Worm (Caenorhabditis elegans): ENCODE results near the gene C50B6.9.

DNA sequence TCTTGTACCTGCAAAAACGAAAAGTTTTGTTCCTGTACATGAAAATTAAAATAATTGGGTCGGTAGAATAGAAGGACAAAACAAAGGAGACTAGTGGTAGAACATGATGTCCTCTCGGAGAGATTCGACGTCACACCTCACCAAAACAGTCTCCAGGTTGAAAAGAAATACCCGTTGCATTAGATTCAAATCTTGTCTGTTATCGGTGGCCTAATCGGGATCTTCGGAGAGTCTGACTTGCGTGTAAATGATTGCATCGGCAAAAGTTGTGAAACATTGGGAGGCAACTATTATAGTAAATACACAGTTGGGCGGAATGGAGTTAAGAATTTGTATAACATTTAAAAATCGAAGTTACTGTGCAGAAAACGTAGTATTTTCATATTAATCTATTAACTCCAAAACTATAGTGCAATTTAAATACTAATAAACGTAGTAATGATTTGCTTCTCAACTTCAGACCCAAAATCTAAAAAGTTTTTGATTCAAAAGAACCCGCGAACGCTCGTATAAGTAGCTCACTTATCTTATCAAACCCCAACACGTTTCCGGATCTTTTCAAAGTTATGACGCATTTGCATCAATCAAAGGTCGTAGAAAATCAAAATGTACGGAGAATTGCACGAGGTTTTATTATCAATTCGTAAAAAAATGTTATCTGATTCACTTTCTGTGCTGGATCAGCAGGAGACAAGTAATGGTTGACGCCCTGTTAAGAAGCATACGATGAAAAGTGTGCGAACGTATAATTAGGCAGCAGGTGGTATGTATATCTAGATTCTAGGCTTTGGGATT lies 2.6 kb upstream of the C50B6.9 start, which contains the start of gene nhr-168:
- TF ChIP-seq nhr-11 (tag; optimal IDR thresholded peaks at IDR 0.05) (no peak), unc-3 (GFP tag; conservative IDR thresholded peaks at IDR 0.05) (no peak), unc-3 (tag; optimal IDR thresholded peaks at IDR 0.05) (no peak), pqm-1 (tag; optimal IDR thresholded peaks at IDR 0.05) (no peak), nfya-1 (tag; optimal IDR thresholded peaks at IDR 0.05) (no peak)

Measured in whole organism, late embryonic.